Worm (Caenorhabditis elegans) whole organism, midembryonic: Measurements from ENCODE around the gene Y22D7AL.9.

ENCODE experiments used
- T22C8.4 ChIP-seq: fragments of 200-800 bp; sonication (Bioruptor generic); IDR thresholded peaks from 2 replicates; pipeline ENCODE4 v1.3.6; 2022; ENCODE audit warnings: missing genetic modification characterization, missing compliant biosample characterization
- flt-1 ChIP-seq: fragments of 200-800 bp; sonication (Bioruptor generic); IDR thresholded peaks from 2 replicates; pipeline ENCODE4 v1.3.6; 2022; ENCODE audit warnings: missing genetic modification characterization, missing compliant biosample characterization
- ztf-23 ChIP-seq: fragments of 200-800 bp; sonication (Bioruptor generic); IDR thresholded peaks from 2 replicates; pipeline ENCODE4 v1.3.6; 2022; ENCODE audit warnings: missing genetic modification reagents, missing genetic modification characterization, missing compliant biosample characterization

DNA sequence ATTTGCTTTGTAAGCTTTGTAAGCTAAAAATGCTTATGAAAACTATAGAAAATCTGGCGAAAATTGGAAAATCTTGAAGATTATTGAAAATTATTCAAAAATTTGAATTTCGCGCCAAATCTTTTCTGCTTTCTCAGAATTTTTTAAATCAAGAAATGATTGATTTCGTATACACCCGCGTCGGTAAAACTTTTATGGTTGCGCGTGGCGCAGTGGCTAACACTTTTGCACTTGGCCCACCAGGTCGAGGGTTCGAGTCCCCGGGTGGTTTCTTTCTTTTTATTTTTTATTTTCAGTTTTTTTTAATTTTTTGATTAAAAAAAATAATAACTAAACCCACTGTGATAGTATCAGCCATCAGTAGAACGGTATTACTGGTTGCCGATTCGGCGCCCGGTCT lies 14.9 kb downstream of the Y22D7AL.9 start:
- TF ChIP-seq T22C8.4 (GFP tag; lab: Robert Waterston, UW) = no peak
- TF ChIP-seq flt-1 (GFP tag; lab: Robert Waterston, UW) = no peak
- TF ChIP-seq ztf-23 = no peak
